Worm (Caenorhabditis elegans) whole organism, early embryonic: ENCODE results near the gene F18A11.2.

ENCODE experiments used
- B0310.2 ChIP-seq: sonication (generic microtip); optimal IDR thresholded peaks from 2 replicates; lab custom pipeline; 2016; ENCODE audit warnings: mild to moderate bottlenecking, missing genetic modification characterization, missing compliant biosample characterization
- F13C5.2 ChIP-seq: sonication (generic microtip); optimal IDR thresholded peaks from 2 replicates; lab custom pipeline; 2017; ENCODE audit warnings: mild to moderate bottlenecking, missing genetic modification characterization, inconsistent platforms, missing compliant biosample characterization
- aly-1 ChIP-seq: sonication (generic microtip); optimal IDR thresholded peaks from 2 replicates; lab custom pipeline; 2016; ENCODE audit warnings: missing genetic modification characterization, missing compliant biosample characterization
- ama-1 ChIP-seq: fragments of 150-350 bp; optimal IDR thresholded peaks from 2 replicates; lab custom pipeline; 2014
- ceh-13 ChIP-seq: fragments of 200-800 bp; sonication (Bioruptor generic); optimal IDR thresholded peaks from 2 replicates; lab custom pipeline; 2018; ENCODE audit warnings: mild to moderate bottlenecking, missing genetic modification characterization, missing compliant biosample characterization
- ceh-36 ChIP-seq: sonication (generic microtip); optimal IDR thresholded peaks from 2 replicates; lab custom pipeline; 2016; ENCODE audit warnings: missing genetic modification characterization, inconsistent platforms, missing compliant biosample characterization
- ets-7 ChIP-seq: sonication (generic microtip); optimal IDR thresholded peaks from 2 replicates; lab custom pipeline; 2016; ENCODE audit warnings: missing genotype, missing genetic modification characterization, missing compliant biosample characterization
- flt-1 ChIP-seq: fragments of 200-800 bp; sonication (Bioruptor generic); IDR thresholded peaks from 2 replicates; pipeline ENCODE4 v1.3.6; 2022; ENCODE audit warnings: missing genetic modification characterization, missing compliant biosample characterization
- hmbx-1 ChIP-seq: sonication (generic microtip); optimal IDR thresholded peaks from 2 replicates; lab custom pipeline; 2016; ENCODE audit warnings: mild to moderate bottlenecking, missing genetic modification characterization, missing compliant biosample characterization
- hmg-4 ChIP-seq: fragments of 200-800 bp; sonication (Bioruptor generic); optimal IDR thresholded peaks from 2 replicates; lab custom pipeline; 2018; ENCODE audit warnings: mild to moderate bottlenecking, missing genetic modification characterization, missing compliant biosample characterization
- hnd-1 ChIP-seq: sonication (generic microtip); optimal IDR thresholded peaks from 2 replicates; lab custom pipeline; 2016; ENCODE audit warnings: missing genetic modification characterization, missing compliant biosample characterization
- pes-1 ChIP-seq: fragments of 200-800 bp; sonication (Bioruptor generic); IDR thresholded peaks from 2 replicates; pipeline ENCODE4 v1.3.6; 2022; ENCODE audit warnings: missing genetic modification reagents, missing genetic modification characterization, missing compliant biosample characterization
- scrt-1 ChIP-seq: fragments of 200-800 bp; sonication (Bioruptor generic); IDR thresholded peaks from 2 replicates; pipeline ENCODE4 v1.3.6; 2022; ENCODE audit warnings: missing genetic modification characterization, missing compliant biosample characterization
- sea-1 ChIP-seq: fragments of 200-800 bp; sonication (Bioruptor generic); conservative IDR thresholded peaks from 2 replicates; pipeline ENCODE4 v1.3.6; 2022; ENCODE audit warnings: missing genetic modification characterization, missing compliant biosample characterization
- tbx-11 ChIP-seq: fragments of 200-800 bp; sonication (Bioruptor generic); IDR thresholded peaks from 2 replicates; pipeline ENCODE4 v1.3.6; 2022; ENCODE audit warnings: missing genetic modification characterization, missing compliant biosample characterization
- tbx-37 ChIP-seq: fragments of 200-800 bp; sonication (Bioruptor generic); conservative IDR thresholded peaks from 2 replicates; pipeline ENCODE4 v1.3.6; 2022; ENCODE audit warnings: missing genetic modification reagents, missing genetic modification characterization, missing compliant biosample characterization
- tra-4 ChIP-seq: sonication (generic microtip); optimal IDR thresholded peaks from 2 replicates; lab custom pipeline; 2017; ENCODE audit warnings: missing genetic modification characterization, missing compliant biosample characterization

Gene F18A11.2

ce11 chrII:13066777-13067290 is 35.3 kb downstream of the F18A11.2 start:
- TF ChIP-seq B0310.2 (tag; lab: Kevin White, UChicago): no peak
- no peak for TF ChIP-seq ceh-13 (GFP tag; lab: Kevin White, UChicago)
- TF ChIP-seq F13C5.2 (tag; lab: Kevin White, UChicago): no peak
- no peak for TF ChIP-seq sea-1 (GFP tag; lab: Robert Waterston, UW)
- TF ChIP-seq flt-1 (GFP tag; lab: Robert Waterston, UW): no peak
- TF ChIP-seq ama-1: no peak
- no peak for TF ChIP-seq ets-7 (tag; lab: Kevin White, UChicago)
- no peak for TF ChIP-seq ceh-36 (tag; lab: Kevin White, UChicago)

ce11 chrII:13073102-13073501 is 41.6 kb downstream of the F18A11.2 start, which contains the start of gene F42G4.5:
Gene F42G4.5 (plus strand): TSS chrII:13073480.
- TF ChIP-seq F13C5.2 (tag; lab: Kevin White, UChicago): no peak
- TF ChIP-seq ets-7 (tag; lab: Kevin White, UChicago): no peak
- no peak for TF ChIP-seq tra-4
- TF ChIP-seq pes-1 (GFP tag; lab: Robert Waterston, UW): no peak
- TF ChIP-seq tbx-11 (GFP tag; lab: Robert Waterston, UW): no peak
- no peak for TF ChIP-seq hnd-1 (tag; lab: Kevin White, UChicago)
- TF ChIP-seq hmbx-1 (tag; lab: Kevin White, UChicago): no peak
- no peak for TF ChIP-seq sea-1 (GFP tag; lab: Robert Waterston, UW)
- no peak for TF ChIP-seq scrt-1 (GFP tag; lab: Robert Waterston, UW)
- TF ChIP-seq ceh-13 (GFP tag; lab: Kevin White, UChicago): no peak
- TF ChIP-seq hmg-4 (GFP tag; lab: Kevin White, UChicago): no peak
- TF ChIP-seq ceh-36 (tag; lab: Kevin White, UChicago): no peak
- TF ChIP-seq aly-1 (tag; lab: Kevin White, UChicago): no peak
- no peak for TF ChIP-seq tbx-37 (GFP tag; lab: Robert Waterston, UW)
- no peak for TF ChIP-seq B0310.2 (tag; lab: Kevin White, UChicago)
- no peak for TF ChIP-seq flt-1 (GFP tag; lab: Robert Waterston, UW)
- no peak for TF ChIP-seq ama-1

- TF ChIP-seq pes-1 (GFP tag; lab: Robert Waterston, UW): no peak
- TF ChIP-seq hmg-4 (GFP tag; lab: Kevin White, UChicago): no peak
- TF ChIP-seq ama-1: no peak
- no peak for TF ChIP-seq scrt-1 (GFP tag; lab: Robert Waterston, UW)
These were observed 42.2 kb downstream of the F18A11.2 start for ce11 chrII:13073742-13074141.

- no peak for TF ChIP-seq ets-7 (tag; lab: Kevin White, UChicago)
- no peak for TF ChIP-seq ama-1
- no peak for TF ChIP-seq hmg-4 (GFP tag; lab: Kevin White, UChicago)
- no peak for TF ChIP-seq sea-1 (GFP tag; lab: Robert Waterston, UW)
- TF ChIP-seq hnd-1 (tag; lab: Kevin White, UChicago): no peak
- no peak for TF ChIP-seq ceh-13 (GFP tag; lab: Kevin White, UChicago)
- TF ChIP-seq ceh-36 (tag; lab: Kevin White, UChicago): no peak
- no peak for TF ChIP-seq hmbx-1 (tag; lab: Kevin White, UChicago)
- no peak for TF ChIP-seq tra-4
- no peak for TF ChIP-seq flt-1 (GFP tag; lab: Robert Waterston, UW)
- no peak for TF ChIP-seq B0310.2 (tag; lab: Kevin White, UChicago)
- TF ChIP-seq scrt-1 (GFP tag; lab: Robert Waterston, UW): no peak
- TF ChIP-seq pes-1 (GFP tag; lab: Robert Waterston, UW): no peak
- TF ChIP-seq F13C5.2 (tag; lab: Kevin White, UChicago): no peak
- TF ChIP-seq aly-1 (tag; lab: Kevin White, UChicago): no peak
- no peak for TF ChIP-seq tbx-11 (GFP tag; lab: Robert Waterston, UW)
These were observed 44.9 kb downstream of the F18A11.2 start for ce11 chrII:13076301-13076916.

- TF ChIP-seq scrt-1 (GFP tag; lab: Robert Waterston, UW) (no peak), ets-7 (tag; lab: Kevin White, UChicago) (no peak), hnd-1 (tag; lab: Kevin White, UChicago) (no peak), tbx-37 (GFP tag; lab: Robert Waterston, UW) (no peak), flt-1 (GFP tag; lab: Robert Waterston, UW) (no peak), ceh-13 (GFP tag; lab: Kevin White, UChicago) (no peak), F13C5.2 (tag; lab: Kevin White, UChicago) (no peak), aly-1 (tag; lab: Kevin White, UChicago) (no peak), hmbx-1 (tag; lab: Kevin White, UChicago) (no peak), B0310.2 (tag; lab: Kevin White, UChicago) (no peak), hmg-4 (GFP tag; lab: Kevin White, UChicago) (no peak), ama-1 (no peak), ceh-36 (tag; lab: Kevin White, UChicago) (no peak), tra-4 (no peak), sea-1 (GFP tag; lab: Robert Waterston, UW) (no peak), pes-1 (GFP tag; lab: Robert Waterston, UW) (no peak), tbx-11 (GFP tag; lab: Robert Waterston, UW) (no peak)
These were observed 46.2 kb downstream of the F18A11.2 start for ce11 chrII:13077746-13078145.

- no peak for TF ChIP-seq F13C5.2 (tag; lab: Kevin White, UChicago)
- no peak for TF ChIP-seq ceh-36 (tag; lab: Kevin White, UChicago)
- TF ChIP-seq aly-1 (tag; lab: Kevin White, UChicago): no peak
- TF ChIP-seq pes-1 (GFP tag; lab: Robert Waterston, UW): no peak
- no peak for TF ChIP-seq hnd-1 (tag; lab: Kevin White, UChicago)
- TF ChIP-seq ets-7 (tag; lab: Kevin White, UChicago): no peak
- no peak for TF ChIP-seq ceh-13 (GFP tag; lab: Kevin White, UChicago)
- no peak for TF ChIP-seq tbx-11 (GFP tag; lab: Robert Waterston, UW)
- TF ChIP-seq hmg-4 (GFP tag; lab: Kevin White, UChicago): no peak
- no peak for TF ChIP-seq tbx-37 (GFP tag; lab: Robert Waterston, UW)
- no peak for TF ChIP-seq sea-1 (GFP tag; lab: Robert Waterston, UW)
- TF ChIP-seq hmbx-1 (tag; lab: Kevin White, UChicago): no peak
- TF ChIP-seq B0310.2 (tag; lab: Kevin White, UChicago): no peak
- TF ChIP-seq flt-1 (GFP tag; lab: Robert Waterston, UW): no peak
- no peak for TF ChIP-seq tra-4
- TF ChIP-seq ama-1: no peak
- no peak for TF ChIP-seq scrt-1 (GFP tag; lab: Robert Waterston, UW)
These were observed 47.4 kb downstream of the F18A11.2 start, which contains the start of gene F42G4.6 for ce11 chrII:13078848-13079428. Gene F42G4.6 (plus strand): TSS chrII:13079378.
